Fruit fly (Drosophila melanogaster) whole organism, embryonic: ENCODE measurements around the gene anox.
A peak's percentile ranks its signal among the peaks of the same experiment; 100 is the strongest.

Experiments used
- Atf6 ChIP-seq: fragments of 200-800 bp; sonication (Bioruptor generic); IDR thresholded peaks from 2 replicates; pipeline ENCODE4 v1.3.6; 2022; ENCODE audit warnings: missing biosample characterization, missing genetic modification characterization
- Blimp-1 ChIP-seq: fragments of 200-800 bp; sonication (Bioruptor generic); optimal IDR thresholded peaks from 3 replicates; lab custom pipeline; 2018; ENCODE audit warnings: missing biosample characterization, missing genetic modification characterization, mild to moderate bottlenecking, moderate library complexity, missing genetic modification reagents
- CG10209 ChIP-seq: fragments of 200-800 bp; sonication (Bioruptor generic); optimal IDR thresholded peaks from 3 replicates; lab custom pipeline; 2017; ENCODE audit warnings: missing biosample characterization, mild to moderate bottlenecking, missing genetic modification characterization, missing genetic modification reagents
- CG10959 ChIP-seq: fragments of 200-800 bp; sonication (Bioruptor generic); IDR thresholded peaks from 2 replicates; pipeline ENCODE4 v1.3.6; 2022; ENCODE audit warnings: missing biosample characterization, missing genetic modification characterization
- CG12071 ChIP-seq: fragments of 200-800 bp; sonication (Bioruptor generic); optimal IDR thresholded peaks from 3 replicates; lab custom pipeline; 2018; ENCODE audit warnings: missing biosample characterization, mild to moderate bottlenecking, missing genetic modification characterization
- CG12104 ChIP-seq: fragments of 200-800 bp; sonication (Bioruptor generic); optimal IDR thresholded peaks from 3 replicates; lab custom pipeline; 2016; ENCODE audit warnings: missing biosample characterization, missing genetic modification characterization
- CG1603 ChIP-seq: fragments of 200-800 bp; sonication (Bioruptor generic); optimal IDR thresholded peaks from 2 replicates; lab custom pipeline; 2019; ENCODE audit warnings: missing biosample characterization, mild to moderate bottlenecking, missing genetic modification characterization, moderate library complexity
- CG16813 ChIP-seq: fragments of 200-800 bp; sonication (Bioruptor generic); IDR thresholded peaks from 3 replicates; pipeline ENCODE4 v1.3.6; 2022; ENCODE audit warnings: missing biosample characterization, missing genetic modification characterization; ENCODE audit not compliant: partially characterized antibody
- CG17328 ChIP-seq: fragments of 200-800 bp; sonication (Bioruptor generic); IDR thresholded peaks from 2 replicates; pipeline ENCODE4 v1.3.6; 2022; ENCODE audit warnings: missing biosample characterization, missing genetic modification characterization
- CG17568 ChIP-seq: fragments of 200-800 bp; sonication (Bioruptor generic); optimal IDR thresholded peaks from 2 replicates; lab custom pipeline; 2018; ENCODE audit warnings: missing biosample characterization, mild to moderate bottlenecking, missing genetic modification characterization, moderate library complexity
- CG17612 ChIP-seq: fragments of 200-800 bp; sonication (Bioruptor generic); IDR thresholded peaks from 2 replicates; pipeline ENCODE4 v1.3.6; 2022; ENCODE audit warnings: missing biosample characterization, missing genetic modification characterization
- CG2199 ChIP-seq: fragments of 200-800 bp; sonication (Bioruptor generic); IDR thresholded peaks from 3 replicates; pipeline ENCODE4 v1.3.6; 2022; ENCODE audit warnings: missing biosample characterization, missing genetic modification characterization
- CG3163 ChIP-seq: fragments of 200-800 bp; sonication (Bioruptor generic); optimal IDR thresholded peaks from 3 replicates; lab custom pipeline; 2016; ENCODE audit warnings: missing biosample characterization, missing genetic modification characterization
- CG42726 ChIP-seq: fragments of 200-800 bp; sonication (Bioruptor generic); IDR thresholded peaks from 2 replicates; pipeline ENCODE4 v1.3.6; 2022; ENCODE audit warnings: missing biosample characterization, missing genetic modification characterization; ENCODE audit not compliant: partially characterized antibody
- CG4424 ChIP-seq: fragments of 200-800 bp; sonication (Bioruptor generic); optimal IDR thresholded peaks from 3 replicates; lab custom pipeline; 2016; ENCODE audit warnings: missing biosample characterization, missing genetic modification characterization
- CG6272 ChIP-seq: fragments of 200-800 bp; sonication (Bioruptor generic); IDR thresholded peaks from 2 replicates; pipeline ENCODE4 v1.3.6; 2022; ENCODE audit warnings: missing biosample characterization, missing genetic modification characterization
- CG7357 ChIP-seq: fragments of 200-800 bp; sonication (Bioruptor generic); IDR thresholded peaks from 3 replicates; pipeline ENCODE4 v1.3.6; 2022; ENCODE audit warnings: missing biosample characterization, missing genetic modification characterization
- CG8089 ChIP-seq: fragments of 200-800 bp; sonication (Bioruptor generic); optimal IDR thresholded peaks from 3 replicates; lab custom pipeline; 2016; ENCODE audit warnings: missing biosample characterization, missing genetic modification characterization
- CG9609 ChIP-seq: fragments of 200-800 bp; sonication (Bioruptor generic); optimal IDR thresholded peaks from 3 replicates; lab custom pipeline; 2016; ENCODE audit warnings: missing biosample characterization, missing genetic modification characterization
- CTCF ChIP-seq: fragments of 200-800 bp; sonication (Bioruptor generic); optimal IDR thresholded peaks from 2 replicates; lab custom pipeline; 2017; ENCODE audit warnings: missing biosample characterization, mild to moderate bottlenecking, missing genetic modification characterization, moderate library complexity
- Dbx ChIP-seq: fragments of 200-800 bp; sonication (Bioruptor generic); IDR thresholded peaks from 3 replicates; pipeline ENCODE4 v1.3.6; 2022; ENCODE audit warnings: missing biosample characterization, missing genetic modification characterization
- Doc2 ChIP-seq: fragments of 200-800 bp; sonication (Bioruptor generic); IDR thresholded peaks from 2 replicates; pipeline ENCODE4 v1.3.6; 2022; ENCODE audit warnings: missing biosample characterization, missing genetic modification characterization
- Doc3 ChIP-seq: fragments of 200-800 bp; sonication (Bioruptor generic); IDR thresholded peaks from 3 replicates; pipeline ENCODE4 v1.3.6; 2022; ENCODE audit warnings: missing biosample characterization, missing genetic modification characterization; ENCODE audit not compliant: partially characterized antibody
- Dp ChIP-seq: fragments of 200-800 bp; sonication (Bioruptor generic); optimal IDR thresholded peaks from 2 replicates; lab custom pipeline; 2018; ENCODE audit warnings: missing biosample characterization, mild to moderate bottlenecking, missing genetic modification characterization, moderate library complexity
- Dref ChIP-seq: fragments of 200-800 bp; sonication (Bioruptor generic); IDR thresholded peaks from 2 replicates; pipeline ENCODE4 v1.3.6; 2022; ENCODE audit warnings: missing biosample characterization, missing genetic modification characterization
- Ets97D ChIP-seq: fragments of 200-800 bp; sonication (Bioruptor generic); optimal IDR thresholded peaks from 3 replicates; lab custom pipeline; 2016; ENCODE audit warnings: missing biosample characterization, missing genetic modification characterization
- Mad ChIP-seq: fragments of 200-800 bp; sonication (Bioruptor generic); optimal IDR thresholded peaks from 2 replicates; lab custom pipeline; 2016; ENCODE audit warnings: missing biosample characterization, missing genetic modification characterization
- Max ChIP-seq: fragments of 200-800 bp; sonication (Bioruptor generic); optimal IDR thresholded peaks from 2 replicates; lab custom pipeline; 2016; ENCODE audit warnings: missing biosample characterization, mild to moderate bottlenecking, missing genetic modification characterization
- NfI ChIP-seq: fragments of 200-800 bp; sonication (Bioruptor generic); optimal IDR thresholded peaks from 3 replicates; lab custom pipeline; 2018; ENCODE audit warnings: missing biosample characterization, mild to moderate bottlenecking, missing genetic modification characterization, moderate library complexity
- Opbp ChIP-seq: fragments of 200-800 bp; sonication (Bioruptor generic); IDR thresholded peaks from 3 replicates; pipeline ENCODE4 v1.3.6; 2022; ENCODE audit warnings: missing biosample characterization, missing genetic modification characterization; ENCODE audit not compliant: partially characterized antibody
- Sox100B ChIP-seq: fragments of 200-800 bp; sonication (Bioruptor generic); optimal IDR thresholded peaks from 3 replicates; lab custom pipeline; 2018; ENCODE audit warnings: missing biosample characterization, mild to moderate bottlenecking, missing genetic modification characterization
- bcd ChIP-seq: fragments of 200-800 bp; sonication (Bioruptor generic); optimal IDR thresholded peaks from 2 replicates; lab custom pipeline; 2017; ENCODE audit warnings: missing biosample characterization, mild to moderate bottlenecking, missing genetic modification characterization
- chm ChIP-seq: fragments of 200-800 bp; sonication (Bioruptor generic); IDR thresholded peaks from 2 replicates; pipeline ENCODE4 v1.3.6; 2022; ENCODE audit warnings: missing biosample characterization, missing genetic modification characterization
- gsb ChIP-seq: fragments of 200-800 bp; sonication (Bioruptor generic); IDR thresholded peaks from 2 replicates; pipeline ENCODE4 v1.3.6; 2022; ENCODE audit warnings: missing biosample characterization, missing genetic modification characterization
- gt ChIP-seq: fragments of 200-800 bp; sonication (Bioruptor generic); IDR thresholded peaks from 2 replicates; pipeline ENCODE4 v1.3.6; 2022; ENCODE audit warnings: missing biosample characterization, missing genetic modification characterization
- inv ChIP-seq: fragments of 200-800 bp; sonication (Bioruptor generic); IDR thresholded peaks from 2 replicates; pipeline ENCODE4 v1.3.6; 2022; ENCODE audit warnings: missing biosample characterization, missing genetic modification characterization; ENCODE audit not compliant: partially characterized antibody
- mld ChIP-seq: fragments of 200-800 bp; sonication (Bioruptor generic); IDR thresholded peaks from 3 replicates; pipeline ENCODE4 v1.3.6; 2022; ENCODE audit warnings: missing biosample characterization, missing genetic modification characterization; ENCODE audit not compliant: partially characterized antibody
- oc ChIP-seq: fragments of 200-800 bp; sonication (Bioruptor generic); optimal IDR thresholded peaks from 2 replicates; lab custom pipeline; 2018; ENCODE audit warnings: missing biosample characterization, mild to moderate bottlenecking, missing genetic modification characterization, moderate library complexity
- otp ChIP-seq: fragments of 200-800 bp; sonication (Bioruptor generic); IDR thresholded peaks from 3 replicates; pipeline ENCODE4, ENCODE4 v1.3.6; 2022; ENCODE audit warnings: missing biosample characterization, missing genetic modification characterization
- p53 ChIP-seq: fragments of 200-800 bp; sonication (Bioruptor generic); optimal IDR thresholded peaks from 2 replicates; lab custom pipeline; 2016; ENCODE audit warnings: missing biosample characterization, missing genetic modification characterization
- repo ChIP-seq: fragments of 200-800 bp; sonication (Bioruptor generic); optimal IDR thresholded peaks from 2 replicates; lab custom pipeline; 2016; ENCODE audit warnings: missing biosample characterization, missing genetic modification characterization
- seq ChIP-seq: fragments of 200-800 bp; sonication (Bioruptor generic); IDR thresholded peaks from 2 replicates; pipeline ENCODE4 v1.3.6; 2022; ENCODE audit warnings: missing biosample characterization, missing genetic modification characterization
- sug ChIP-seq: fragments of 200-800 bp; optimal IDR thresholded peaks from 2 replicates; lab custom pipeline; 2019; ENCODE audit warnings: missing biosample characterization, mild to moderate bottlenecking, missing genetic modification characterization, moderate library complexity
- ttk ChIP-seq: fragments of 200-800 bp; sonication (Bioruptor generic); IDR thresholded peaks from 2 replicates; pipeline ENCODE4 v2.1.2; 2022; ENCODE audit warnings: missing biosample characterization, missing genetic modification characterization
- usp ChIP-seq: fragments of >200 bp; optimal IDR thresholded peaks from 2 replicates; lab custom pipeline; 2017; ENCODE audit warnings: missing biosample characterization, missing genetic modification characterization
- vnd ChIP-seq: fragments of 200-800 bp; sonication (Bioruptor generic); IDR thresholded peaks from 3 replicates; pipeline ENCODE4 v1.3.6; 2022; ENCODE audit warnings: missing biosample characterization, missing genetic modification characterization; ENCODE audit not compliant: partially characterized antibody
- vvl ChIP-seq: fragments of 200-800 bp; sonication (Bioruptor generic); IDR thresholded peaks from 2 replicates; pipeline ENCODE4 v1.3.6; 2022; ENCODE audit warnings: missing biosample characterization, missing genetic modification characterization
- wek ChIP-seq: fragments of 200-800 bp; sonication (Bioruptor generic); optimal IDR thresholded peaks from 3 replicates; lab custom pipeline; 2018; ENCODE audit warnings: missing biosample characterization, mild to moderate bottlenecking, missing genetic modification characterization, moderate library complexity
- zen ChIP-seq: fragments of 200-800 bp; sonication (Bioruptor generic); optimal IDR thresholded peaks from 3 replicates; lab custom pipeline; 2018; ENCODE audit warnings: missing biosample characterization, mild to moderate bottlenecking, missing genetic modification characterization, moderate library complexity
- zfh1 ChIP-seq: fragments of 200-800 bp; sonication (Bioruptor generic); IDR thresholded peaks from 3 replicates; pipeline ENCODE4 v1.3.6; 2022; ENCODE audit warnings: missing biosample characterization, missing genetic modification characterization

The anox gene

DNA sequence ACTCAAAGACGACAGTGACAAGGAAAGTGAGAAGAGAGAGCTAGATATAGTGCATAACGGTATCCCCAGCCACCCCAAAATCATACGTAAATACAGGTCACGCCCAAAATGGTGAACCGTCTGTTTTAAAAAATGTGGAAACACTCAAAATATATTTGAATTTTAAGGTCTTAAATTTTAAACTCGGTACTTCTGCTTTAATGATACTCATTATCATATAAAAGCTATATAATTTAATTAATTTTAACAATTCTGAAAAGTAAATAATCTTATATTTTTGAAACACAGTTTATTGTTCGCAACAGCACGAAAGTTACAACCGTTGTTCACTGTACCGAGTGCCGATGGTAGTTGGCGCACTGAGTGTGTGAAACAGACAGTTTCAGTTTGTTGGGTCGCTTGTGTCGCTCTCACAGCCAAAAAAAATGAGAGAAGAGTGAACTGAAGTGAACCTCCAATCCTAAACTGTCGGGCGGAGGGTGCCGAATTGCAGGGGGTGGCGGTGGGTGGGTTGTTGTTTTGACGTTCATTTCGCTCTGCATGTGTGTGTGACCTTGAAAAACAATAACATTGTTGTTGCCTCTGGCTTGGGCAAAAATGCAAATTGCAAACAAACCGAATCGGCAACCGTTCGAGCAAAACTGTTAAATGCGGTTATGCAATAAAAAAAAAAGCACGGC lies 47.4 kb upstream of the anox start (continued):
- TF ChIP-seq Dref (GFP tag; lab: Robert Waterston, UW) (no peak), Doc3 (GFP tag; lab: Robert Waterston, UW) (no peak), vvl (GFP tag; lab: Robert Waterston, UW) (peak; percentile 88), CG1603 (tag; lab: Kevin White, UChicago) (peak; percentile 46), gsb (peak; percentile 84), p53 (GFP tag; lab: Kevin White, UChicago) (no peak), CTCF (GFP tag; lab: Kevin White, UChicago) (peak; percentile 51), CG12104 (GFP tag; lab: Kevin White, UChicago) (peak; percentile 85), Blimp-1 (peak; percentile 90), Doc2 (GFP tag; lab: Robert Waterston, UW) (peak; percentile 51; the same call in 1 of the 2 replicates), wek (GFP tag; lab: Kevin White, UChicago) (peak; percentile 43), inv (GFP tag; lab: Robert Waterston, UW) (0 out of 2 replicates have a peak, but pooled peaks have one; percentile 19), otp (GFP tag; lab: Robert Waterston, UW) (peak; percentile 57; the same call in 2 of the 3 replicates), vnd (GFP tag; lab: Robert Waterston, UW) (no peak), CG6272 (GFP tag; lab: Robert Waterston, UW) (peak; percentile 73), CG3163 (GFP tag; lab: Kevin White, UChicago) (no peak), seq (GFP tag; lab: Robert Waterston, UW) (peak; percentile 91), bcd (GFP tag; lab: Kevin White, UChicago) (peak; percentile 95), chm (GFP tag; lab: Robert Waterston, UW) (no peak; the same call in 1 of the 2 replicates), Sox100B (GFP tag; lab: Kevin White, UChicago) (peak; percentile 94), sug (peak; percentile 86), CG10209 (GFP tag; lab: Kevin White, UChicago) (peak; percentile 93), CG9609 (GFP tag; lab: Kevin White, UChicago) (peak; percentile 17), zen (tag; lab: Kevin White, UChicago) (peak; percentile 74), CG8089 (GFP tag; lab: Kevin White, UChicago) (peak; percentile 1), CG2199 (GFP tag; lab: Robert Waterston, UW) (0 out of 3 replicates have a peak, but pooled peaks have one; percentile 61), CG42726 (GFP tag; lab: Robert Waterston, UW) (0 out of 2 replicates have a peak, but pooled peaks have one; percentile 12), Opbp (GFP tag; lab: Robert Waterston, UW) (no peak), Dbx (peak; percentile 89), oc (tag; lab: Kevin White, UChicago) (peak; percentile 85), Mad (GFP tag; lab: Kevin White, UChicago) (peak; percentile 58), CG17568 (peak; percentile 87), CG17328 (GFP tag; lab: Robert Waterston, UW) (peak; percentile 80; the same call in 1 of the 2 replicates), repo (GFP tag; lab: Kevin White, UChicago) (peak; percentile 41), CG17612 (GFP tag; lab: Robert Waterston, UW) (no peak), zfh1 (GFP tag; lab: Robert Waterston, UW) (peak; percentile 81), Atf6 (GFP tag; lab: Robert Waterston, UW) (peak; percentile 89), CG12071 (peak; percentile 77), CG7357 (GFP tag; lab: Robert Waterston, UW) (peak; percentile 82; the same call in 2 of the 3 replicates), gt (GFP tag; lab: Robert Waterston, UW) (no peak), CG10959 (GFP tag; lab: Robert Waterston, UW) (peak; percentile 59), Max (GFP tag; lab: Kevin White, UChicago) (peak; percentile 76), ttk (GFP tag; lab: Robert Waterston, UW) (peak; percentile 83), NfI (GFP tag; lab: Kevin White, UChicago) (peak; percentile 94), Ets97D (GFP tag; lab: Kevin White, UChicago) (no peak), CG4424 (peak; percentile 86), Dp (GFP tag; lab: Kevin White, UChicago) (peak; percentile 10), usp (GFP tag; lab: Kevin White, UChicago) (no peak), CG16813 (GFP tag; lab: Robert Waterston, UW) (no peak), mld (GFP tag; lab: Robert Waterston, UW) (no peak)
